Fruit fly (Drosophila melanogaster) whole organism, adult: Measurements from ENCODE around the gene CG9338.
A peak's percentile ranks its signal among the peaks of the same experiment; 100 is the strongest.

Source experiments
- CG12768 ChIP-seq: fragments of 200-800 bp; sonication (Bioruptor generic); optimal IDR thresholded peaks from 2 replicates; lab custom pipeline; 2017; ENCODE audit warnings: missing biosample characterization, missing genetic modification characterization, mild to moderate bottlenecking, moderate library complexity, missing genetic modification reagents
- CG14711 ChIP-seq: fragments of 200-800 bp; sonication (Bioruptor generic); optimal IDR thresholded peaks from 2 replicates; lab custom pipeline; 2018; ENCODE audit warnings: missing biosample characterization, mild to moderate bottlenecking, missing genetic modification characterization, moderate library complexity
- CG1620 ChIP-seq: fragments of 200-800 bp; sonication (Bioruptor generic); optimal IDR thresholded peaks from 2 replicates; lab custom pipeline; 2016; ENCODE audit warnings: missing biosample characterization, missing genetic modification characterization
- CG33017 ChIP-seq: fragments of 200-800 bp; sonication (Bioruptor generic); optimal IDR thresholded peaks from 2 replicates; lab custom pipeline; 2018; ENCODE audit warnings: missing biosample characterization, mild to moderate bottlenecking, missing genetic modification characterization, moderate library complexity
- CG5204 ChIP-seq: fragments of 200-800 bp; sonication (Bioruptor generic); optimal IDR thresholded peaks from 2 replicates; lab custom pipeline; 2016; ENCODE audit warnings: missing biosample characterization, missing genetic modification characterization
- CG7045 ChIP-seq: fragments of 200-800 bp; sonication (Bioruptor generic); optimal IDR thresholded peaks from 2 replicates; lab custom pipeline; 2017; ENCODE audit warnings: missing biosample characterization, mild to moderate bottlenecking, missing genetic modification characterization
- CG7101 ChIP-seq: fragments of 200-800 bp; sonication (Bioruptor generic); optimal IDR thresholded peaks from 2 replicates; lab custom pipeline; 2018; ENCODE audit warnings: missing biosample characterization, mild to moderate bottlenecking, missing genetic modification characterization, moderate library complexity
- Crg-1 ChIP-seq: fragments of 200-800 bp; sonication (Bioruptor generic); optimal IDR thresholded peaks from 2 replicates; lab custom pipeline; 2016; ENCODE audit warnings: missing biosample characterization, missing genetic modification characterization
- Hr96 ChIP-seq: fragments of 200-800 bp; sonication (Bioruptor generic); optimal IDR thresholded peaks from 2 replicates; lab custom pipeline; 2016; ENCODE audit warnings: missing biosample characterization, missing genetic modification characterization
- bab1 ChIP-seq: fragments of 200-800 bp; sonication (Bioruptor generic); optimal IDR thresholded peaks from 3 replicates; lab custom pipeline; 2019; ENCODE audit warnings: missing biosample characterization, mild to moderate bottlenecking, missing genetic modification characterization, moderate library complexity
- cnc ChIP-seq, 2 experiments: fragments of >200 bp; optimal IDR thresholded peaks; 2 replicates each; lab custom pipeline; 2017
- kay ChIP-seq: fragments of 200-800 bp; sonication (Bioruptor generic); peaks from one replicate; lab custom pipeline; 2016; ENCODE audit warnings: missing biosample characterization, missing genetic modification characterization, borderline replicate concordance

dm6 chr2L:20864764-20865265 is at the start of gene CG9338:
- TF ChIP-seq CG14711 (tag; lab: Kevin White, UChicago) (peak; percentile 75), Crg-1 (GFP tag; lab: Kevin White, UChicago) (peak; percentile 50), cnc (optimal IDR thresholded peaks at IDR 0.05; lab: Kevin White, UChicago) (no peak), CG1620 (GFP tag; lab: Kevin White, UChicago) (peak; percentile 66), CG33017 (tag; lab: Kevin White, UChicago) (peak; percentile 77), CG5204 (peak; percentile 82), CG7101 (tag; lab: Kevin White, UChicago) (peak; percentile 81), kay (peak; percentile 20), Hr96 (GFP tag; lab: Kevin White, UChicago) (peak; percentile 78), CG12768 (GFP tag; lab: Kevin White, UChicago) (peak; percentile 88), CG7045 (peak; percentile 73), bab1 (GFP tag; lab: Kevin White, UChicago) (peak; percentile 86)
